Worm (Caenorhabditis elegans) whole organism, midembryonic: ENCODE results near the gene rgef-1.

Experiments
- T22C8.4 ChIP-seq: fragments of 200-800 bp; sonication (Bioruptor generic); IDR thresholded peaks from 2 replicates; pipeline ENCODE4 v1.3.6; 2022; ENCODE audit warnings: missing genetic modification characterization, missing compliant biosample characterization
- flt-1 ChIP-seq: fragments of 200-800 bp; sonication (Bioruptor generic); IDR thresholded peaks from 2 replicates; pipeline ENCODE4 v1.3.6; 2022; ENCODE audit warnings: missing genetic modification characterization, missing compliant biosample characterization
- klf-2 ChIP-seq: fragments of 200-800 bp; sonication (Bioruptor generic); conservative IDR thresholded peaks from 2 replicates; pipeline ENCODE4 v1.3.6; 2022; ENCODE audit warnings: missing genetic modification reagents, missing genetic modification characterization, missing compliant biosample characterization
- med-1 ChIP-seq: sonication (generic microtip); optimal IDR thresholded peaks from 2 replicates; lab custom pipeline; 2017; ENCODE audit warnings: missing genetic modification characterization, mild to moderate bottlenecking, missing compliant biosample characterization, antibody characterized with exemption, missing genetic modification reagents; ENCODE audit not compliant: insufficient read depth
- ref-1 ChIP-seq: fragments of 200-800 bp; sonication (Bioruptor generic); conservative IDR thresholded peaks from 2 replicates; pipeline ENCODE4 v1.3.6; 2022; ENCODE audit warnings: missing genetic modification reagents, missing genetic modification characterization, missing compliant biosample characterization
- tab-1 ChIP-seq: fragments of 200-800 bp; sonication (Bioruptor generic); IDR thresholded peaks from 2 replicates; pipeline ENCODE4 v1.3.6; 2022; ENCODE audit warnings: missing genetic modification characterization, missing compliant biosample characterization
- ztf-23 ChIP-seq: fragments of 200-800 bp; sonication (Bioruptor generic); IDR thresholded peaks from 2 replicates; pipeline ENCODE4 v1.3.6; 2022; ENCODE audit warnings: missing genetic modification reagents, missing genetic modification characterization, missing compliant biosample characterization
- ztf-29 ChIP-seq: fragments of 200-800 bp; sonication (Bioruptor generic); IDR thresholded peaks from 2 replicates; pipeline ENCODE4 v1.3.6; 2022; ENCODE audit warnings: missing genetic modification reagents, missing genetic modification characterization, missing compliant biosample characterization

DNA sequence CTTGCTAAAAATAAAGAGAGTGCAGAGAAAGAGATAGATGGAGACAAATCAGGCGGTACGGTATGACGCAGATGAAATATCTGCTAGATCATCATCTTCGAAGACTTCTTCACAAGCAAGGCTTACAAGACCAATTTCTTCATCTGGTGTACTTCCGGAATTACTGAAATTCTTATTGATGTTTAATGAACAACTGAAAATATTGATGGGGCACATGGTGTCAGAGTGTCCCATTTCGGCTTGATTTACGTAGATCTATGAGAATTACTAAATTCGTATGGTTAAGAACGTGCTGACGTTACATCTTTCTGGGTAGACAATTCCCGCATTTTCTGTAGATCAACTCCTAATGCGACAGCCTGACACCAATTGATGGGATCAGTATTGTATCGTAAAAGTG lies 4.8 kb downstream of the rgef-1 start:
- no peak for TF ChIP-seq ztf-23 (GFP tag; lab: Robert Waterston, UW)
- TF ChIP-seq ref-1 (GFP tag; lab: Robert Waterston, UW): no peak
- TF ChIP-seq tab-1: no peak
- TF ChIP-seq ztf-29 (GFP tag; lab: Robert Waterston, UW): no peak
- TF ChIP-seq flt-1 (GFP tag; lab: Robert Waterston, UW): no peak
- TF ChIP-seq T22C8.4 (GFP tag; lab: Robert Waterston, UW): no peak
- TF ChIP-seq med-1 (GFP tag; lab: Kevin White, UChicago): no peak
- TF ChIP-seq klf-2 (GFP tag; lab: Robert Waterston, UW): no peak
